Fruit fly (Drosophila melanogaster) whole organism, embryonic: ENCODE measurements around the gene CG3999.
A peak's percentile ranks its signal among the peaks of the same experiment; 100 is the strongest.

Source experiments
- Aef1 ChIP-seq: fragments of 200-800 bp; sonication (Bioruptor generic); IDR thresholded peaks from 3 replicates; pipeline ENCODE4 v1.3.6; 2022; ENCODE audit warnings: missing biosample characterization, missing genetic modification characterization
- Asciz ChIP-seq: fragments of 200-800 bp; sonication (Bioruptor generic); optimal IDR thresholded peaks from 2 replicates; lab custom pipeline; 2017; ENCODE audit warnings: missing biosample characterization, mild to moderate bottlenecking, missing genetic modification characterization, missing genetic modification reagents
- Bteb2 ChIP-seq: fragments of 200-800 bp; sonication (Bioruptor generic); optimal IDR thresholded peaks from 2 replicates; lab custom pipeline; 2016; ENCODE audit warnings: missing biosample characterization, missing genetic modification characterization
- C15 ChIP-seq: fragments of 200-800 bp; sonication (Bioruptor generic); IDR thresholded peaks from 3 replicates; pipeline ENCODE4 v1.3.6; 2022; ENCODE audit warnings: missing biosample characterization, missing genetic modification characterization
- CG10209 ChIP-seq: fragments of 200-800 bp; sonication (Bioruptor generic); optimal IDR thresholded peaks from 3 replicates; lab custom pipeline; 2017; ENCODE audit warnings: missing biosample characterization, mild to moderate bottlenecking, missing genetic modification characterization, missing genetic modification reagents
- CG10431 ChIP-seq: fragments of 200-800 bp; sonication (Bioruptor generic); optimal IDR thresholded peaks from 3 replicates; lab custom pipeline; 2018; ENCODE audit warnings: missing biosample characterization, mild to moderate bottlenecking, missing genetic modification characterization
- CG11695 ChIP-seq: fragments of 200-800 bp; sonication (Bioruptor generic); IDR thresholded peaks from 3 replicates; pipeline ENCODE4 v1.3.6; 2022; ENCODE audit warnings: missing biosample characterization, missing genetic modification characterization
- CG11723 ChIP-seq: fragments of 200-800 bp; sonication (Bioruptor generic); optimal IDR thresholded peaks from 2 replicates; lab custom pipeline; 2017; ENCODE audit warnings: missing biosample characterization, mild to moderate bottlenecking, missing genetic modification characterization
- CG12391 ChIP-seq: fragments of 200-800 bp; sonication (Bioruptor generic); optimal IDR thresholded peaks from 3 replicates; lab custom pipeline; 2018; ENCODE audit warnings: missing biosample characterization, mild to moderate bottlenecking, missing genetic modification characterization, moderate library complexity
- CG12659 ChIP-seq: fragments of 200-800 bp; sonication (Bioruptor generic); optimal IDR thresholded peaks from 3 replicates; lab custom pipeline; 2017; ENCODE audit warnings: mild to moderate bottlenecking, missing biosample characterization, missing genetic modification reagents, missing genetic modification characterization
- CG12942 ChIP-seq: fragments of 200-800 bp; sonication (Bioruptor generic); optimal IDR thresholded peaks from 3 replicates; lab custom pipeline; 2016; ENCODE audit warnings: missing biosample characterization, missing genetic modification characterization
- CG13123 ChIP-seq: fragments of 200-800 bp; sonication (Bioruptor generic); optimal IDR thresholded peaks from 2 replicates; lab custom pipeline; 2016; ENCODE audit warnings: missing biosample characterization, missing genetic modification characterization
- CG14014 ChIP-seq: fragments of 200-800 bp; sonication (Bioruptor generic); IDR thresholded peaks from 2 replicates; pipeline ENCODE4 v1.3.6; 2022; ENCODE audit warnings: missing biosample characterization, missing genetic modification characterization
- CG17361 ChIP-seq: fragments of 200-800 bp; sonication (Bioruptor generic); IDR thresholded peaks from 3 replicates; pipeline ENCODE4 v1.3.6; 2022; ENCODE audit warnings: missing biosample characterization, missing genetic modification characterization
- CG18599 ChIP-seq: fragments of 200-800 bp; sonication (Bioruptor generic); optimal IDR thresholded peaks from 3 replicates; lab custom pipeline; 2017; ENCODE audit warnings: missing biosample characterization, missing genetic modification characterization, mild to moderate bottlenecking, moderate library complexity, missing genetic modification reagents
- CG31224 ChIP-seq: fragments of 200-800 bp; sonication (Bioruptor generic); IDR thresholded peaks from 2 replicates; pipeline ENCODE4 v1.3.6; 2022; ENCODE audit warnings: missing biosample characterization, missing genetic modification characterization
- CG4360 ChIP-seq: fragments of 200-800 bp; sonication (Bioruptor generic); IDR thresholded peaks from 2 replicates; pipeline ENCODE4 v1.3.6; 2022; ENCODE audit warnings: missing biosample characterization, missing genetic modification characterization
- CG43689 ChIP-seq: fragments of 200-800 bp; sonication (Bioruptor generic); IDR thresholded peaks from 2 replicates; pipeline ENCODE4 v1.3.6; 2022; ENCODE audit warnings: missing biosample characterization, missing genetic modification characterization
- CG4730 ChIP-seq: fragments of 200-800 bp; sonication (Bioruptor generic); IDR thresholded peaks from 2 replicates; pipeline ENCODE4 v1.3.6; 2022; ENCODE audit warnings: missing biosample characterization, missing genetic modification characterization
- CG5180 ChIP-seq: fragments of 200-800 bp; sonication (Bioruptor generic); optimal IDR thresholded peaks from 3 replicates; lab custom pipeline; 2017; ENCODE audit warnings: missing biosample characterization, missing genetic modification characterization, mild to moderate bottlenecking, moderate library complexity, missing genetic modification reagents
- CG5245 ChIP-seq: fragments of 200-800 bp; sonication (Bioruptor generic); optimal IDR thresholded peaks from 3 replicates; lab custom pipeline; 2016; ENCODE audit warnings: missing biosample characterization, missing genetic modification characterization
- CG5953 ChIP-seq: fragments of 200-800 bp; sonication (Bioruptor generic); IDR thresholded peaks from 2 replicates; pipeline ENCODE4 v1.3.6; 2022; ENCODE audit warnings: missing biosample characterization, missing genetic modification characterization
- CG6765 ChIP-seq: fragments of 200-800 bp; sonication (Bioruptor generic); optimal IDR thresholded peaks from 3 replicates; lab custom pipeline; 2017; ENCODE audit warnings: missing biosample characterization, mild to moderate bottlenecking, missing genetic modification characterization
- CG6791 ChIP-seq: fragments of 200-800 bp; sonication (Bioruptor generic); IDR thresholded peaks from 3 replicates; pipeline ENCODE4 v1.3.6; 2022; ENCODE audit warnings: missing biosample characterization, missing genetic modification characterization; ENCODE audit not compliant: partially characterized antibody
- CG7357 ChIP-seq: fragments of 200-800 bp; sonication (Bioruptor generic); IDR thresholded peaks from 3 replicates; pipeline ENCODE4 v1.3.6; 2022; ENCODE audit warnings: missing biosample characterization, missing genetic modification characterization
- CG7372 ChIP-seq: fragments of 200-800 bp; sonication (Bioruptor generic); IDR thresholded peaks from 2 replicates; pipeline ENCODE4 v1.3.6; 2022; ENCODE audit warnings: missing biosample characterization, missing genetic modification characterization
- CG8089 ChIP-seq: fragments of 200-800 bp; sonication (Bioruptor generic); optimal IDR thresholded peaks from 3 replicates; lab custom pipeline; 2016; ENCODE audit warnings: missing biosample characterization, missing genetic modification characterization
- CG8765 ChIP-seq: fragments of 200-800 bp; sonication (Bioruptor generic); IDR thresholded peaks from 2 replicates; pipeline ENCODE4 v1.3.6; 2022; ENCODE audit warnings: missing biosample characterization, missing genetic modification characterization
- Dbx ChIP-seq: fragments of 200-800 bp; sonication (Bioruptor generic); IDR thresholded peaks from 3 replicates; pipeline ENCODE4 v1.3.6; 2022; ENCODE audit warnings: missing biosample characterization, missing genetic modification characterization
- Dek ChIP-seq: fragments of 200-800 bp; sonication (Bioruptor generic); optimal IDR thresholded peaks from 3 replicates; lab custom pipeline; 2019; ENCODE audit warnings: missing biosample characterization, mild to moderate bottlenecking, missing genetic modification characterization, moderate library complexity
- Ets97D ChIP-seq: fragments of 200-800 bp; sonication (Bioruptor generic); optimal IDR thresholded peaks from 3 replicates; lab custom pipeline; 2016; ENCODE audit warnings: missing biosample characterization, missing genetic modification characterization
- Gug ChIP-seq: fragments of 200-800 bp; sonication (Bioruptor generic); IDR thresholded peaks from 4 replicates; pipeline ENCODE4 v1.3.6; 2022; ENCODE audit warnings: missing biosample characterization, missing genetic modification characterization
- NC2α ChIP-seq: fragments of 200-800 bp; sonication (Bioruptor generic); optimal IDR thresholded peaks from 2 replicates; lab custom pipeline; 2016; ENCODE audit warnings: missing biosample characterization, missing genetic modification characterization
- Nf-YB ChIP-seq: fragments of 200-800 bp; sonication (Bioruptor generic); optimal IDR thresholded peaks from 3 replicates; lab custom pipeline; 2019; ENCODE audit warnings: missing biosample characterization, mild to moderate bottlenecking, missing genetic modification characterization, moderate library complexity
- Optix ChIP-seq: fragments of 200-800 bp; sonication (Bioruptor generic); IDR thresholded peaks from 3 replicates; pipeline ENCODE4 v1.3.6; 2022; ENCODE audit warnings: missing biosample characterization, missing genetic modification characterization
- PHDP ChIP-seq: fragments of 200-800 bp; sonication (Bioruptor generic); optimal IDR thresholded peaks from 3 replicates; lab custom pipeline; 2018; ENCODE audit warnings: missing biosample characterization, mild to moderate bottlenecking, missing genetic modification characterization, moderate library complexity
- bab2 ChIP-seq: fragments of 200-800 bp; sonication (Bioruptor generic); optimal IDR thresholded peaks from 2 replicates; lab custom pipeline; 2016; ENCODE audit warnings: missing biosample characterization, missing genetic modification characterization
- br ChIP-seq: fragments of >200 bp; optimal IDR thresholded peaks from 2 replicates; lab custom pipeline; 2017
- chinmo ChIP-seq: fragments of 200-800 bp; sonication (Bioruptor generic); IDR thresholded peaks from 4 replicates; pipeline ENCODE4 v1.3.6; 2022; ENCODE audit warnings: missing biosample characterization, missing genetic modification characterization; ENCODE audit not compliant: partially characterized antibody
- corto ChIP-seq: fragments of 200-800 bp; sonication (Bioruptor generic); optimal IDR thresholded peaks from 2 replicates; lab custom pipeline; 2016; ENCODE audit warnings: missing biosample characterization, mild to moderate bottlenecking, missing genetic modification characterization, moderate library complexity
- fd64A ChIP-seq: fragments of 200-800 bp; sonication (Bioruptor generic); optimal IDR thresholded peaks from 3 replicates; lab custom pipeline; 2018; ENCODE audit warnings: missing biosample characterization, mild to moderate bottlenecking, missing genetic modification characterization
- gsb ChIP-seq: fragments of 200-800 bp; sonication (Bioruptor generic); IDR thresholded peaks from 2 replicates; pipeline ENCODE4 v1.3.6; 2022; ENCODE audit warnings: missing biosample characterization, missing genetic modification characterization
- ham ChIP-seq: fragments of 200-800 bp; sonication (Bioruptor generic); IDR thresholded peaks from 2 replicates; pipeline ENCODE4 v1.3.6; 2022; ENCODE audit warnings: missing biosample characterization, missing genetic modification characterization
- her ChIP-seq: fragments of 200-800 bp; sonication (Bioruptor generic); optimal IDR thresholded peaks from 2 replicates; lab custom pipeline; 2016; ENCODE audit warnings: missing biosample characterization, missing genetic modification characterization
- hth ChIP-seq: fragments of >200 bp; optimal IDR thresholded peaks from 2 replicates; lab custom pipeline; 2017; ENCODE audit warnings: inconsistent platforms
- maf-S ChIP-seq: fragments of 200-800 bp; sonication (Bioruptor generic); optimal IDR thresholded peaks from 2 replicates; lab custom pipeline; 2016; ENCODE audit warnings: missing biosample characterization, missing genetic modification characterization
- pzg ChIP-seq: fragments of 200-800 bp; sonication (Bioruptor generic); optimal IDR thresholded peaks from 3 replicates; lab custom pipeline; 2018; ENCODE audit warnings: missing biosample characterization, mild to moderate bottlenecking, missing genetic modification characterization, moderate library complexity
- ro ChIP-seq: fragments of 200-800 bp; sonication (Bioruptor generic); IDR thresholded peaks from 2 replicates; pipeline ENCODE4 v1.3.6; 2022; ENCODE audit warnings: missing biosample characterization, missing genetic modification characterization
- sc ChIP-seq, 3 experiments: fragments of >200 bp in 2 of 3; fragments of 200-800 bp in 1 of 3; sonication (Bioruptor generic) in 1 of 3; optimal IDR thresholded peaks; 2 replicates in 2 of 3; 3 replicates in 1 of 3; lab custom pipeline; 2017; ENCODE audit warnings: mild to moderate bottlenecking in 1 of 3, missing biosample characterization in 1 of 3, missing genetic modification characterization in 1 of 3, missing genetic modification reagents in 1 of 3
- vvl ChIP-seq: fragments of 200-800 bp; sonication (Bioruptor generic); IDR thresholded peaks from 2 replicates; pipeline ENCODE4 v1.3.6; 2022; ENCODE audit warnings: missing biosample characterization, missing genetic modification characterization
- zfh1 ChIP-seq: fragments of 200-800 bp; sonication (Bioruptor generic); IDR thresholded peaks from 3 replicates; pipeline ENCODE4 v1.3.6; 2022; ENCODE audit warnings: missing biosample characterization, missing genetic modification characterization

Gene CG3999

DNA sequence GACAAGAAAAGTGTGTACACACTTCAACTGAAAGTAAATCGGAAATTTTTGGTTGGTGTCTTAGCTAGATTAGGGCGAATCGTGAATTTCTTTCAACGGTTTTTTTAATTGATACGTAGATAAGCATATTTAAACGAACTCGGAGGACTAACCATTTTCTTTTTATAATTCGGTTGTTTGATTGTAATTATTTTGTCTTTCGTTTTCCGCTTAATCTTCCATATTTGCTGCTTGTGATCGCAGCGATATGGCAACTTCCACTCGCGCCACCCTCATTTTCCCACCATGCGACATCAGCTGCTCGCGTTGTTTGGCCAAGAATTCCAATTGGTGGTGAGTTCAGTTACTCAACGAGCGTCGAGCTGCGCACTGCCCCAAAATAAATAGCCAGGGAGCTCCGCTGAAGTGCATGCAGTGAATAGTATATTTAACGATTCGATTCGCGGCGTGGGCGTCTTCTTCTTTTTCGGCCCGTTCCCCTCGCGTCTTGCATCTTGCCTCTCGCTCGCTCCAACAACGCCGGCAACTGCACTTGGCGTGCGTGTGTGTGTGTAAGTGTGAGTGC, 12.7 kb downstream of the CG3999 start, which contains the start of gene Nuak (continued):
- TF ChIP-seq CG5180 (peak; percentile 57), zfh1 (GFP tag; lab: Robert Waterston, UW) (no peak), CG5245 (GFP tag; lab: Kevin White, UChicago) (peak; percentile 70), her (GFP tag; lab: Kevin White, UChicago) (peak; percentile 93), CG8089 (GFP tag; lab: Kevin White, UChicago) (peak; percentile 89), CG11723 (peak; percentile 68), CG11695 (GFP tag; lab: Robert Waterston, UW) (no peak), ham (no peak), Aef1 (GFP tag; lab: Robert Waterston, UW) (no peak), Ets97D (GFP tag; lab: Kevin White, UChicago) (peak; percentile 96), CG4360 (GFP tag; lab: Robert Waterston, UW) (no peak), C15 (GFP tag; lab: Robert Waterston, UW) (no peak), Dbx (GFP tag; lab: Robert Waterston, UW) (no peak), gsb (GFP tag; lab: Robert Waterston, UW) (no peak), CG6765 (peak; percentile 54), chinmo (no peak), NC2α (peak; percentile 71), Bteb2 (GFP tag; lab: Kevin White, UChicago) (peak; percentile 86), CG12391 (tag; lab: Kevin White, UChicago) (peak; percentile 89), CG14014 (GFP tag; lab: Robert Waterston, UW) (no peak), CG10209 (GFP tag; lab: Kevin White, UChicago) (peak; percentile 84), CG10431 (GFP tag; lab: Kevin White, UChicago) (peak; percentile 42), CG17361 (GFP tag; lab: Robert Waterston, UW) (no peak), corto (GFP tag; lab: Kevin White, UChicago) (peak; percentile 54), CG5953 (no peak), fd64A (GFP tag; lab: Kevin White, UChicago) (no peak), ro (GFP tag; lab: Robert Waterston, UW) (no peak), Nf-YB (peak; percentile 73), CG8765 (GFP tag; lab: Robert Waterston, UW) (no peak), CG31224 (no peak), vvl (no peak), CG6791 (no peak), maf-S (peak; percentile 87), Dek (tag; lab: Kevin White, UChicago) (peak; percentile 79), CG13123 (GFP tag; lab: Kevin White, UChicago) (peak; percentile 84), sc (optimal IDR thresholded peaks at IDR 0.05; lab: Kevin White, UChicago) (no peak), sc (GFP tag; optimal IDR thresholded peaks at IDR 0.05; lab: Kevin White, UChicago) (peak; percentile 10), pzg (GFP tag; lab: Kevin White, UChicago) (peak; percentile 90), CG12659 (GFP tag; lab: Kevin White, UChicago) (peak; percentile 92), Asciz (GFP tag; lab: Kevin White, UChicago) (peak; percentile 29), CG7372 (GFP tag; lab: Robert Waterston, UW) (no peak), CG43689 (no peak), CG4730 (GFP tag; lab: Robert Waterston, UW) (no peak), CG12942 (peak; percentile 87), br (lab: Kevin White, UChicago) (no peak), hth (lab: Kevin White, UChicago) (no peak), Optix (no peak), CG18599 (GFP tag; lab: Kevin White, UChicago) (peak; percentile 89), CG7357 (GFP tag; lab: Robert Waterston, UW) (peak; percentile 75), Gug (GFP tag; lab: Robert Waterston, UW) (peak; percentile 97), PHDP (tag; lab: Kevin White, UChicago) (peak; percentile 83), bab2 (GFP tag; lab: Kevin White, UChicago) (peak; percentile 99)
